Fruit fly (Drosophila melanogaster) whole organism, prepupa: ENCODE data around the gene tko.
A peak's percentile ranks its signal among the peaks of the same experiment; 100 is the strongest.

Experiments
- Blimp-1 ChIP-seq: fragments of 200-800 bp; sonication (Bioruptor generic); optimal IDR thresholded peaks from 3 replicates; lab custom pipeline; 2017; ENCODE audit warnings: missing biosample characterization, missing genetic modification characterization, mild to moderate bottlenecking, moderate library complexity, missing genetic modification reagents
- CG10631 ChIP-seq: fragments of 200-800 bp; sonication (Bioruptor generic); optimal IDR thresholded peaks from 2 replicates; lab custom pipeline; 2016; ENCODE audit warnings: missing biosample characterization, missing genetic modification characterization
- CG10669 ChIP-seq: fragments of 200-800 bp; sonication (Bioruptor generic); optimal IDR thresholded peaks from 3 replicates; lab custom pipeline; 2018; ENCODE audit warnings: missing biosample characterization, mild to moderate bottlenecking, missing genetic modification characterization, moderate library complexity
- CG11294 ChIP-seq: fragments of 200-800 bp; sonication (Bioruptor generic); IDR thresholded peaks from 2 replicates; pipeline ENCODE4 v1.3.6; 2022; ENCODE audit warnings: missing biosample characterization, missing genetic modification characterization
- CG11762 ChIP-seq: fragments of 200-800 bp; sonication (Bioruptor generic); optimal IDR thresholded peaks from 3 replicates; lab custom pipeline; 2016; ENCODE audit warnings: missing biosample characterization, missing genetic modification characterization; ENCODE audit not compliant: insufficient read depth
- CG11902 ChIP-seq: fragments of 200-800 bp; sonication (Bioruptor generic); optimal IDR thresholded peaks from 3 replicates; lab custom pipeline; 2016; ENCODE audit warnings: missing biosample characterization, missing genetic modification characterization
- CG15336 ChIP-seq: fragments of 200-800 bp; sonication (Bioruptor generic); IDR thresholded peaks from 2 replicates; pipeline ENCODE4 v1.3.6; 2022; ENCODE audit warnings: missing biosample characterization, missing genetic modification characterization
- CG1621 ChIP-seq: fragments of 200-800 bp; sonication (Bioruptor generic); optimal IDR thresholded peaks from 3 replicates; lab custom pipeline; 2018; ENCODE audit warnings: missing biosample characterization, mild to moderate bottlenecking, missing genetic modification characterization
- CG16779 ChIP-seq: fragments of 200-800 bp; sonication (Bioruptor generic); optimal IDR thresholded peaks from 3 replicates; lab custom pipeline; 2017; ENCODE audit warnings: missing biosample characterization, mild to moderate bottlenecking, missing genetic modification characterization
- CG3032 ChIP-seq: fragments of 200-800 bp; optimal IDR thresholded peaks from 2 replicates; lab custom pipeline; 2019; ENCODE audit warnings: missing biosample characterization, mild to moderate bottlenecking, missing genetic modification characterization, moderate library complexity
- CG31627 ChIP-seq: fragments of 200-800 bp; sonication (Bioruptor generic); optimal IDR thresholded peaks from 3 replicates; lab custom pipeline; 2016; ENCODE audit warnings: missing biosample characterization, missing genetic modification characterization
- CG32006 ChIP-seq: fragments of 200-800 bp; sonication (Bioruptor generic); optimal IDR thresholded peaks from 3 replicates; lab custom pipeline; 2017; ENCODE audit warnings: missing biosample characterization, mild to moderate bottlenecking, missing genetic modification characterization
- CG34406 ChIP-seq: fragments of 200-800 bp; sonication (Bioruptor generic); optimal IDR thresholded peaks from 3 replicates; lab custom pipeline; 2016; ENCODE audit warnings: missing biosample characterization, missing genetic modification characterization
- CG3919 ChIP-seq: fragments of 200-800 bp; sonication (Bioruptor generic); optimal IDR thresholded peaks from 3 replicates; lab custom pipeline; 2016; ENCODE audit warnings: missing biosample characterization, missing genetic modification characterization
- CG6163 ChIP-seq: fragments of 200-800 bp; sonication (Bioruptor generic); IDR thresholded peaks from 3 replicates; pipeline ENCODE4 v1.3.6; 2022; ENCODE audit warnings: missing biosample characterization, missing genetic modification characterization
- CG6276 ChIP-seq: fragments of 200-800 bp; sonication (Bioruptor generic); optimal IDR thresholded peaks from 2 replicates; lab custom pipeline; 2017; ENCODE audit warnings: missing biosample characterization, mild to moderate bottlenecking, missing genetic modification characterization
- CG6792 ChIP-seq: fragments of 200-800 bp; sonication (Bioruptor generic); optimal IDR thresholded peaks from 3 replicates; lab custom pipeline; 2016; ENCODE audit warnings: missing biosample characterization, missing genetic modification characterization
- CG6808 ChIP-seq: fragments of 200-800 bp; sonication (Bioruptor generic); optimal IDR thresholded peaks from 3 replicates; lab custom pipeline; 2017; ENCODE audit warnings: missing biosample characterization, missing genetic modification characterization, mild to moderate bottlenecking, moderate library complexity, missing genetic modification reagents
- CG6854 ChIP-seq: fragments of 200-800 bp; sonication (Bioruptor generic); optimal IDR thresholded peaks from 2 replicates; lab custom pipeline; 2017; ENCODE audit warnings: missing biosample characterization, mild to moderate bottlenecking, missing genetic modification characterization
- CG7368 ChIP-seq: fragments of 200-800 bp; sonication (Bioruptor generic); optimal IDR thresholded peaks from 3 replicates; lab custom pipeline; 2016; ENCODE audit warnings: missing biosample characterization, missing genetic modification characterization
- CG8119 ChIP-seq: fragments of 200-800 bp; sonication (Bioruptor generic); IDR thresholded peaks from 3 replicates; pipeline ENCODE4 v1.3.6; 2022; ENCODE audit warnings: missing biosample characterization, missing genetic modification characterization
- CG8319 ChIP-seq: fragments of 200-800 bp; sonication (Bioruptor generic); optimal IDR thresholded peaks from 3 replicates; lab custom pipeline; 2016; ENCODE audit warnings: missing biosample characterization, missing genetic modification characterization
- CG8632 ChIP-seq: fragments of 200-800 bp; sonication (Bioruptor generic); optimal IDR thresholded peaks from 3 replicates; lab custom pipeline; 2016; ENCODE audit warnings: missing biosample characterization, missing genetic modification characterization
- CG9139 ChIP-seq: fragments of 200-800 bp; sonication (Bioruptor generic); optimal IDR thresholded peaks from 3 replicates; lab custom pipeline; 2017; ENCODE audit warnings: missing biosample characterization, mild to moderate bottlenecking, missing genetic modification characterization
- Eip75B ChIP-seq: fragments of 200-800 bp; sonication (Bioruptor generic); optimal IDR thresholded peaks from 3 replicates; lab custom pipeline; 2016; ENCODE audit warnings: missing biosample characterization, missing genetic modification characterization
- Eip78C ChIP-seq: fragments of 200-800 bp; sonication (Bioruptor generic); peaks from one replicate; lab custom pipeline; 2016; ENCODE audit warnings: missing biosample characterization, missing genetic modification characterization
- Ets21C ChIP-seq: fragments of 200-800 bp; sonication (Bioruptor generic); optimal IDR thresholded peaks from 3 replicates; lab custom pipeline; 2016; ENCODE audit warnings: missing biosample characterization, missing genetic modification characterization
- Ets96B ChIP-seq: fragments of 200-800 bp; optimal IDR thresholded peaks from 2 replicates; lab custom pipeline; 2019; ENCODE audit warnings: missing biosample characterization, mild to moderate bottlenecking, missing genetic modification characterization, moderate library complexity
- Hr38 ChIP-seq: sonication (Bioruptor generic); optimal IDR thresholded peaks from 2 replicates; lab custom pipeline; 2016; ENCODE audit warnings: missing biosample characterization, missing genetic modification characterization
- Hr4 ChIP-seq: fragments of 200-800 bp; sonication (Bioruptor generic); optimal IDR thresholded peaks from 3 replicates; lab custom pipeline; 2016; ENCODE audit warnings: missing biosample characterization, missing genetic modification characterization
- Lpt ChIP-seq: fragments of 200-800 bp; sonication (Bioruptor generic); optimal IDR thresholded peaks from 3 replicates; lab custom pipeline; 2016; ENCODE audit warnings: missing biosample characterization, missing genetic modification characterization
- Met ChIP-seq: fragments of 200-800 bp; sonication (Bioruptor generic); optimal IDR thresholded peaks from 3 replicates; lab custom pipeline; 2016; ENCODE audit warnings: missing biosample characterization, missing genetic modification characterization
- OdsH ChIP-seq: fragments of 200-800 bp; sonication (Bioruptor generic); optimal IDR thresholded peaks from 3 replicates; lab custom pipeline; 2016; ENCODE audit warnings: missing biosample characterization, missing genetic modification characterization
- Sox102F ChIP-seq: fragments of 200-800 bp; sonication (Bioruptor generic); optimal IDR thresholded peaks from 2 replicates; lab custom pipeline; 2016; ENCODE audit warnings: missing biosample characterization, mild to moderate bottlenecking, missing genetic modification characterization
- Sox14 ChIP-seq: fragments of 200-800 bp; sonication (Bioruptor generic); optimal IDR thresholded peaks from 3 replicates; lab custom pipeline; 2016; ENCODE audit warnings: missing biosample characterization, missing genetic modification characterization
- Sox15 ChIP-seq: fragments of 200-800 bp; sonication (Bioruptor generic); optimal IDR thresholded peaks from 3 replicates; lab custom pipeline; 2016; ENCODE audit warnings: missing biosample characterization, missing genetic modification characterization
- cyc ChIP-seq: fragments of 200-800 bp; sonication (Bioruptor generic); optimal IDR thresholded peaks from 3 replicates; lab custom pipeline; 2016; ENCODE audit warnings: missing biosample characterization, missing genetic modification characterization
- dac ChIP-seq: fragments of 200-800 bp; sonication (Bioruptor generic); optimal IDR thresholded peaks from 2 replicates; lab custom pipeline; 2017; ENCODE audit warnings: missing biosample characterization, mild to moderate bottlenecking, missing genetic modification characterization
- dsx ChIP-seq: fragments of 200-800 bp; optimal IDR thresholded peaks from 3 replicates; lab custom pipeline; 2019; ENCODE audit warnings: missing biosample characterization, mild to moderate bottlenecking, missing genetic modification characterization, moderate library complexity; ENCODE audit not compliant: poor library complexity, severe bottlenecking
- eg ChIP-seq: fragments of 200-800 bp; sonication (Bioruptor generic); IDR thresholded peaks from 3 replicates; pipeline ENCODE4 v1.3.6; 2022; ENCODE audit warnings: missing biosample characterization, missing genetic modification characterization
- esn ChIP-seq: fragments of 200-800 bp; sonication (Bioruptor generic); optimal IDR thresholded peaks from 2 replicates; lab custom pipeline; 2016; ENCODE audit warnings: missing biosample characterization, mild to moderate bottlenecking, missing genetic modification characterization, moderate library complexity
- fd85E ChIP-seq: fragments of 200-800 bp; sonication (Bioruptor generic); optimal IDR thresholded peaks from 3 replicates; lab custom pipeline; 2016; ENCODE audit warnings: missing biosample characterization, missing genetic modification characterization
- lz ChIP-seq: fragments of 200-800 bp; sonication (Bioruptor generic); optimal IDR thresholded peaks from 3 replicates; lab custom pipeline; 2016; ENCODE audit warnings: missing biosample characterization, missing genetic modification characterization
- net ChIP-seq: fragments of 200-800 bp; sonication (Bioruptor generic); optimal IDR thresholded peaks from 3 replicates; lab custom pipeline; 2016; ENCODE audit warnings: missing biosample characterization, missing genetic modification characterization
- pdm3 ChIP-seq: fragments of 200-800 bp; sonication (Bioruptor generic); optimal IDR thresholded peaks from 3 replicates; lab custom pipeline; 2016; ENCODE audit warnings: missing biosample characterization, missing genetic modification characterization
- salr ChIP-seq, 2 experiments: fragments of 200-800 bp; sonication (Bioruptor generic); optimal IDR thresholded peaks; 3 replicates each; lab custom pipeline; 2016 to 2018; ENCODE audit warnings: missing biosample characterization in 2 of 2, missing genetic modification characterization in 2 of 2, mild to moderate bottlenecking in 1 of 2
- spab ChIP-seq: fragments of 200-800 bp; sonication (Bioruptor generic); optimal IDR thresholded peaks from 2 replicates; lab custom pipeline; 2017; ENCODE audit warnings: missing biosample characterization, mild to moderate bottlenecking, missing genetic modification characterization, missing genetic modification reagents
- ss ChIP-seq, 2 experiments: fragments of 200-800 bp; sonication (Bioruptor generic); optimal IDR thresholded peaks; 2 replicates in 1 of 2; 3 replicates in 1 of 2; lab custom pipeline; 2017 to 2018; ENCODE audit warnings: mild to moderate bottlenecking in 2 of 2, missing biosample characterization in 2 of 2, missing genetic modification characterization in 2 of 2, moderate library complexity in 1 of 2
- svp ChIP-seq: fragments of 200-800 bp; sonication (Bioruptor generic); peaks from one replicate; lab custom pipeline; 2016; ENCODE audit warnings: missing biosample characterization, missing genetic modification characterization
- vri ChIP-seq: fragments of 200-800 bp; sonication (Bioruptor generic); optimal IDR thresholded peaks from 3 replicates; lab custom pipeline; 2016; ENCODE audit warnings: missing biosample characterization, mild to moderate bottlenecking, missing genetic modification characterization

The tko gene

DNA sequence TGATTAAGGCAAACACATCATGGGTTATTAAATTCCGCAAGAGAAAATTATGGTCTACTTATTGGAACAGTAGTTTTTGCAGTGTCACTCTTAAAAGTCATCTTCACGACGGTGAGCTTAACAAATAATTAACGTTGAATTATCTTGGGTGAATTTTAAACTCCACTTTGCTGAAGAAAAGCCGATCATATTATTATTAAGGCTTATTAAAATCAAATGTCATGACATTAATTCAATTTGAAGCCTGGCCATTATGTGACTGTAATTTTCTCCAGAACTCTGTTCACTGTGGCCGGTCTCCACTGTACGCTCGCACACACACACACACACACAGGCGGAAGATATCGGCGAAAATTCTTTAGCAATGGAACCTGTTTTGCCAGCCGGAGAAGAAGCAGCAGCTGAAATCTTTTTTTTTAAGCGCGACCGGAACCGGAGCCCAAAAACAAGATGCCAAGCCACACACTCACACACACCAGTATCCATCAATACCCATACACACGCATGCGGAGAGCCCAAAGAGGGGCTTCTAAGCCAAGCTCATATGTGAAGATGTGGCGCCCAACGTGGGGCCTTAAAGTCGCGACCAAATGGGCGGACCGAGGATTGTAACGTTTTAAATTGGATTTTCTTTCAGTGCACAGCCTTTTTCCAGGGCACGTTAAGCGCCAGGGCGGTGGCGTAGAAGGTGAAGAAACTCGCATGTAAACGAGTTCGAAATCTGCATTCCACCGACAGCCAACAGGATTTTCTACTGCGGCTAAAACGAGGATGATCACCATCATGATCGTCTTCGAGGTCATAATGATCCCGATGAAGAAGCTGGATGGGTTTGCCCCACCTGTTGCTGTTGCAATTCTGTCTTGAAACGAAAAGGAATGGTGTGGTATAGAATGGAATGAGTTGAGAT, 11.8 kb upstream of the tko start:
- TF ChIP-seq esn (GFP tag; lab: Kevin White, UChicago) (peak; percentile 69), CG10631 (peak; percentile 70), CG6792 (GFP tag; lab: Kevin White, UChicago) (peak; percentile 60), CG8319 (GFP tag; lab: Kevin White, UChicago) (no peak), dac (no peak), OdsH (GFP tag; lab: Kevin White, UChicago) (peak; percentile 62), CG34406 (peak; percentile 33), CG11762 (GFP tag; lab: Kevin White, UChicago) (no peak), CG10669 (GFP tag; lab: Kevin White, UChicago) (peak; percentile 43), Ets21C (GFP tag; lab: Kevin White, UChicago) (peak; percentile 56), Ets96B (tag; lab: Kevin White, UChicago) (peak; percentile 15), CG11294 (no peak), eg (GFP tag; lab: Robert Waterston, UW) (no peak), fd85E (GFP tag; lab: Kevin White, UChicago) (no peak), salr (GFP tag; optimal IDR thresholded peaks at IDR 0.05; lab: Kevin White, UChicago) (peak in 1 of 2 experiments; percentile 74), CG6163 (0 out of 3 replicates have a peak, but pooled peaks have one; percentile 29), pdm3 (peak; percentile 71), Hr38 (GFP tag; lab: Kevin White, UChicago) (no peak), CG31627 (GFP tag; lab: Kevin White, UChicago) (peak; percentile 60), Sox14 (peak; percentile 72), vri (GFP tag; lab: Kevin White, UChicago) (peak; percentile 23), CG16779 (tag; lab: Kevin White, UChicago) (no peak), Sox102F (GFP tag; lab: Kevin White, UChicago) (peak; percentile 57), CG15336 (GFP tag; lab: Robert Waterston, UW) (peak; percentile 22; the same call in 1 of the 2 replicates), ss (GFP tag; optimal IDR thresholded peaks at IDR 0.05; lab: Kevin White, UChicago) (peak in 1 of 2 experiments; percentile 14), CG32006 (peak; percentile 70), CG6808 (GFP tag; lab: Kevin White, UChicago) (peak; percentile 55), CG11902 (GFP tag; lab: Kevin White, UChicago) (peak; percentile 38), CG1621 (tag; lab: Kevin White, UChicago) (peak; percentile 58), dsx (GFP tag; lab: Kevin White, UChicago) (peak; percentile 22), CG6854 (GFP tag; lab: Kevin White, UChicago) (no peak), CG8632 (GFP tag; lab: Kevin White, UChicago) (peak; percentile 53), CG6276 (GFP tag; lab: Kevin White, UChicago) (no peak), CG8119 (peak; percentile 42; the same call in 2 of the 3 replicates), CG3919 (GFP tag; lab: Kevin White, UChicago) (peak; percentile 70), CG3032 (tag; lab: Kevin White, UChicago) (peak; percentile 35), Blimp-1 (no peak), Lpt (GFP tag; lab: Kevin White, UChicago) (peak; percentile 1), Eip78C (peak; percentile 80), CG9139 (GFP tag; lab: Kevin White, UChicago) (no peak), spab (GFP tag; lab: Kevin White, UChicago) (peak; percentile 35), Met (GFP tag; lab: Kevin White, UChicago) (peak; percentile 69), CG7368 (GFP tag; lab: Kevin White, UChicago) (no peak), net (GFP tag; lab: Kevin White, UChicago) (peak; percentile 16), Sox15 (no peak), cyc (GFP tag; lab: Kevin White, UChicago) (peak; percentile 52), Hr4 (GFP tag; lab: Kevin White, UChicago) (no peak), Eip75B (GFP tag; lab: Kevin White, UChicago) (peak; percentile 57), svp (peak; percentile 82), lz (GFP tag; lab: Kevin White, UChicago) (peak; percentile 62)
